Worm (Caenorhabditis elegans) whole organism, L1 larva: ENCODE data around the gene ost-1.

Source experiments
- C04F5.9 ChIP-seq: sonication (generic microtip); optimal IDR thresholded peaks from 2 replicates; lab custom pipeline; 2016; ENCODE audit warnings: missing genetic modification characterization, missing compliant biosample characterization
- C16A3.4 ChIP-seq: fragments of 150-350 bp; optimal IDR thresholded peaks from 2 replicates; lab custom pipeline; 2014; ENCODE audit warnings: missing biosample characterization, missing genetic modification characterization
- C34B4.2 ChIP-seq: sonication (generic microtip); optimal IDR thresholded peaks from 2 replicates; lab custom pipeline; 2017; ENCODE audit warnings: mild to moderate bottlenecking, missing genetic modification characterization, missing compliant biosample characterization
- Y116A8C.19 ChIP-seq: sonication (generic microtip); optimal IDR thresholded peaks from 2 replicates; lab custom pipeline; 2016; ENCODE audit warnings: missing compliant biosample characterization, missing genetic modification characterization, borderline replicate concordance
- aha-1 ChIP-seq: fragments of 150-350 bp; optimal IDR thresholded peaks from 2 replicates; lab custom pipeline; 2014; ENCODE audit warnings: missing biosample characterization, missing genetic modification characterization
- alr-1 ChIP-seq: fragments of 200-800 bp; sonication (Bioruptor generic); optimal IDR thresholded peaks from 2 replicates; lab custom pipeline; 2018; ENCODE audit warnings: borderline replicate concordance, mild to moderate bottlenecking, missing genetic modification characterization, missing compliant biosample characterization
- aly-2 ChIP-seq: fragments of 150-350 bp; optimal IDR thresholded peaks from 2 replicates; lab custom pipeline; 2014; ENCODE audit warnings: missing biosample characterization, missing genetic modification characterization
- ama-1 ChIP-seq: fragments of 150-350 bp; optimal IDR thresholded peaks from 2 replicates; lab custom pipeline; 2014
- blmp-1 ChIP-seq: fragments of 150-350 bp; optimal IDR thresholded peaks from 2 replicates; lab custom pipeline; 2014; ENCODE audit warnings: missing biosample characterization, missing genetic modification characterization
- ceh-8 ChIP-seq: fragments of 200-800 bp; sonication (Bioruptor generic); optimal IDR thresholded peaks from 2 replicates; lab custom pipeline; 2018; ENCODE audit warnings: mild to moderate bottlenecking, missing genetic modification characterization, moderate library complexity, missing compliant biosample characterization
- ceh-82 ChIP-seq, 3 experiments: fragments of 150-350 bp in 1 of 3; sonication (generic microtip) in 2 of 3; optimal IDR thresholded peaks; 2 replicates each; lab custom pipeline; 2014 to 2017; ENCODE audit warnings: missing biosample characterization in 3 of 3, missing genetic modification characterization in 3 of 3
- ceh-88 ChIP-seq: fragments of 200-800 bp; sonication (Bioruptor generic); IDR thresholded peaks from 2 replicates; pipeline ENCODE4 v1.3.6; 2022; ENCODE audit warnings: missing genetic modification characterization, missing compliant biosample characterization
- ceh-90 ChIP-seq: sonication (generic microtip); optimal IDR thresholded peaks from 2 replicates; lab custom pipeline; 2016; ENCODE audit warnings: missing genetic modification characterization, missing compliant biosample characterization
- ces-1 ChIP-seq: fragments of 150-350 bp; optimal IDR thresholded peaks from 2 replicates; lab custom pipeline; 2014; ENCODE audit warnings: missing biosample characterization, missing genetic modification reagents, missing genetic modification characterization
- dpl-1 ChIP-seq, 3 experiments: fragments of 150-350 bp in 2 of 3; sonication (generic microtip) in 1 of 3; optimal IDR thresholded peaks; 2 replicates each; lab custom pipeline; 2014 to 2017; ENCODE audit warnings: missing biosample characterization in 3 of 3, missing genetic modification characterization in 3 of 3, missing genetic modification reagents in 3 of 3
- dsc-1 ChIP-seq: sonication (generic microtip); optimal IDR thresholded peaks from 2 replicates; lab custom pipeline; 2016; ENCODE audit warnings: mild to moderate bottlenecking, missing genetic modification characterization, missing compliant biosample characterization
- efl-1 ChIP-seq, 4 experiments: fragments of 150-350 bp; optimal IDR thresholded peaks in 3 of 4; peaks in 1 of 4; 1 replicate in 1 of 4; 2 replicates in 3 of 4; lab custom pipeline; 2014; ENCODE audit warnings: missing biosample characterization in 2 of 4, missing genetic modification characterization in 2 of 4, missing genetic modification reagents in 2 of 4
- efl-3 ChIP-seq: fragments of 200-800 bp; sonication (Bioruptor generic); optimal IDR thresholded peaks from 2 replicates; lab custom pipeline; 2018; ENCODE audit warnings: mild to moderate bottlenecking, missing genetic modification characterization, missing compliant biosample characterization
- egl-13 ChIP-seq: sonication (generic microtip); optimal IDR thresholded peaks from 2 replicates; lab custom pipeline; 2016; ENCODE audit warnings: missing genotype, missing genetic modification reagents, missing genetic modification characterization, missing compliant biosample characterization
- elt-2 ChIP-seq: sonication (generic microtip); optimal IDR thresholded peaks from 2 replicates; lab custom pipeline; 2016; ENCODE audit warnings: missing genetic modification characterization, mild to moderate bottlenecking, inconsistent platforms, missing compliant biosample characterization, missing genetic modification reagents
- ets-5 ChIP-seq: fragments of 200-800 bp; sonication (Bioruptor generic); IDR thresholded peaks from 2 replicates; pipeline ENCODE4 v1.3.6; 2022; ENCODE audit warnings: missing genetic modification characterization, missing compliant biosample characterization
- fkh-4 ChIP-seq: sonication (generic microtip); optimal IDR thresholded peaks from 2 replicates; lab custom pipeline; 2016; ENCODE audit warnings: missing compliant biosample characterization, missing genetic modification characterization, borderline replicate concordance
- fkh-8 ChIP-seq: sonication (generic microtip); optimal IDR thresholded peaks from 2 replicates; lab custom pipeline; 2016; ENCODE audit warnings: mild to moderate bottlenecking, missing genetic modification characterization, missing compliant biosample characterization
- hlh-4 ChIP-seq: sonication (generic microtip); optimal IDR thresholded peaks from 2 replicates; lab custom pipeline; 2016; ENCODE audit warnings: mild to moderate bottlenecking, missing genetic modification characterization, missing compliant biosample characterization
- hpl-2 ChIP-seq: fragments of 150-350 bp; optimal IDR thresholded peaks from 2 replicates; lab custom pipeline; 2014; ENCODE audit warnings: missing biosample characterization, missing genetic modification reagents, missing genetic modification characterization
- irx-1 ChIP-seq: sonication (generic microtip); optimal IDR thresholded peaks from 2 replicates; lab custom pipeline; 2016; ENCODE audit warnings: missing genetic modification characterization, missing compliant biosample characterization
- isw-1 ChIP-seq: fragments of 200-800 bp; sonication (Bioruptor generic); IDR thresholded peaks from 2 replicates; pipeline ENCODE4 v1.3.6; 2022; ENCODE audit warnings: missing genetic modification characterization, missing compliant biosample characterization
- lin-13 ChIP-seq: fragments of 150-350 bp; optimal IDR thresholded peaks from 2 replicates; lab custom pipeline; 2014; ENCODE audit warnings: missing biosample characterization, missing genetic modification reagents, missing genetic modification characterization
- lin-14 ChIP-seq: fragments of 200-800 bp; sonication (Bioruptor generic); optimal IDR thresholded peaks from 2 replicates; lab custom pipeline; 2018; ENCODE audit warnings: mild to moderate bottlenecking, missing genetic modification characterization, moderate library complexity, missing compliant biosample characterization
- lir-3 ChIP-seq: sonication (generic microtip); optimal IDR thresholded peaks from 2 replicates; lab custom pipeline; 2016; ENCODE audit warnings: mild to moderate bottlenecking, missing genetic modification characterization, moderate library complexity, missing compliant biosample characterization; ENCODE audit not compliant: poor library complexity
- lsy-2 ChIP-seq, 2 experiments: fragments of 150-350 bp; optimal IDR thresholded peaks; 2 replicates each; lab custom pipeline; 2014; ENCODE audit warnings: missing biosample characterization in 2 of 2, missing genetic modification characterization in 2 of 2
- mab-9 ChIP-seq: fragments of 200-800 bp; sonication (Bioruptor generic); IDR thresholded peaks from 2 replicates; pipeline ENCODE4 v1.3.6; 2022; ENCODE audit warnings: missing genetic modification reagents, missing genetic modification characterization, missing compliant biosample characterization
- mdl-1 ChIP-seq, 2 experiments: fragments of 150-350 bp; optimal IDR thresholded peaks; 2 replicates each; lab custom pipeline; 2014 to 2017; ENCODE audit warnings: missing biosample characterization in 2 of 2, missing genetic modification characterization in 2 of 2, inconsistent platforms in 1 of 2
- mef-2 ChIP-seq: fragments of 150-350 bp; optimal IDR thresholded peaks from 2 replicates; lab custom pipeline; 2014; ENCODE audit warnings: missing biosample characterization, missing genetic modification characterization
- nhr-11 ChIP-seq: fragments of 150-350 bp; optimal IDR thresholded peaks from 2 replicates; lab custom pipeline; 2014; ENCODE audit warnings: missing biosample characterization, missing genetic modification characterization
- nhr-28 ChIP-seq: fragments of 150-350 bp; optimal IDR thresholded peaks from 2 replicates; lab custom pipeline; 2014; ENCODE audit warnings: missing biosample characterization, missing genetic modification characterization
- nhr-47 ChIP-seq: sonication (generic microtip); optimal IDR thresholded peaks from 2 replicates; lab custom pipeline; 2016; ENCODE audit warnings: mild to moderate bottlenecking, missing genetic modification characterization, moderate library complexity, missing compliant biosample characterization
- nhr-71 ChIP-seq: sonication (generic microtip); optimal IDR thresholded peaks from 2 replicates; lab custom pipeline; 2016; ENCODE audit warnings: mild to moderate bottlenecking, missing genetic modification characterization, moderate library complexity, missing compliant biosample characterization
- nhr-76 ChIP-seq: sonication (generic microtip); optimal IDR thresholded peaks from 2 replicates; lab custom pipeline; 2017; ENCODE audit warnings: missing biosample characterization, missing genetic modification characterization
- nhr-77 ChIP-seq: fragments of 150-350 bp; optimal IDR thresholded peaks from 2 replicates; lab custom pipeline; 2014; ENCODE audit warnings: missing biosample characterization, missing genetic modification characterization
- nhr-85 ChIP-seq: sonication (generic microtip); peaks from one replicate; lab custom pipeline; 2016; ENCODE audit warnings: missing genetic modification characterization, inconsistent platforms, missing compliant biosample characterization
- nhr-90 ChIP-seq: sonication (generic microtip); optimal IDR thresholded peaks from 2 replicates; lab custom pipeline; 2016; ENCODE audit warnings: mild to moderate bottlenecking, missing genetic modification characterization, missing compliant biosample characterization; ENCODE audit not compliant: poor library complexity
- pax-3 ChIP-seq: fragments of 200-800 bp; sonication (Bioruptor generic); optimal IDR thresholded peaks from 2 replicates; lab custom pipeline; 2018; ENCODE audit warnings: mild to moderate bottlenecking, missing genetic modification characterization, moderate library complexity, missing compliant biosample characterization
- pqm-1 ChIP-seq: sonication (generic microtip); optimal IDR thresholded peaks from 3 replicates; lab custom pipeline; 2017; ENCODE audit warnings: missing biosample characterization, missing genetic modification characterization
- snu-23 ChIP-seq: sonication (generic microtip); optimal IDR thresholded peaks from 2 replicates; lab custom pipeline; 2016; ENCODE audit warnings: missing genetic modification characterization, missing compliant biosample characterization
- sox-4 ChIP-seq: sonication (generic microtip); optimal IDR thresholded peaks from 2 replicates; lab custom pipeline; 2016; ENCODE audit warnings: missing genetic modification characterization, missing compliant biosample characterization
- swsn-7 ChIP-seq: sonication (generic microtip); optimal IDR thresholded peaks from 2 replicates; lab custom pipeline; 2016; ENCODE audit warnings: missing genetic modification characterization, missing compliant biosample characterization
- tbx-2 ChIP-seq: sonication (generic microtip); optimal IDR thresholded peaks from 2 replicates; lab custom pipeline; 2016; ENCODE audit warnings: missing genetic modification characterization, missing compliant biosample characterization
- tlp-1 ChIP-seq: fragments of 150-350 bp; optimal IDR thresholded peaks from 2 replicates; lab custom pipeline; 2014; ENCODE audit warnings: missing biosample characterization, missing genetic modification characterization
- unc-30 ChIP-seq: sonication (generic microtip); optimal IDR thresholded peaks from 2 replicates; lab custom pipeline; 2017; ENCODE audit warnings: missing biosample characterization, missing genetic modification characterization
- unc-86 ChIP-seq: sonication (generic microtip); optimal IDR thresholded peaks from 2 replicates; lab custom pipeline; 2016; ENCODE audit warnings: missing genetic modification characterization, missing compliant biosample characterization
- xbp-1 ChIP-seq: sonication (generic microtip); optimal IDR thresholded peaks from 2 replicates; lab custom pipeline; 2016; ENCODE audit warnings: missing genetic modification characterization, missing compliant biosample characterization
- ztf-4 ChIP-seq: fragments of 150-350 bp; optimal IDR thresholded peaks from 2 replicates; lab custom pipeline; 2014; ENCODE audit warnings: missing biosample characterization, missing genetic modification characterization

Gene ost-1

DNA sequence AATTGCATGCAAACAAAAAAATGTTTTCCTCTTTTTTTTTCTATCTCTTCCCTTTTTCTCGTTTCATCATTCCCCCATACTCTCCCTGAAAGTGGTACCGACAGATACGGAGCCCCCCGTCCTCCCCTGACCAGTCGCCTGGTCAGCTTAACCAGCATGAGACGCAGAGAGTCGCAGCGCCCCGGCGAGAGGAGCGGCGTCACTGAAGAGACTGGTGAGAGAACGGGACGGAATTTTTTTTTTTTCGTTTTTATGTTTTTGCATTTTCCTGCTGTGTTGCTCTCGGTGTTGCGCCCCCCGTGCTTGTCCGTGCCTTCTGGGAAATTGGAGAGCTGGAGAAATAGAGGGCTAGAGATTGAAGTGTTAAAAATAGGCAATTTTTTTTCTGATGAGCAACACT, 36.8 kb upstream of the ost-1 start (continued):
- TF ChIP-seq nhr-90 (tag; lab: Kevin White, UChicago) (no peak), unc-86 (peak; percentile 90), xbp-1 (tag; lab: Kevin White, UChicago) (peak; percentile 53), nhr-85 (tag; lab: Kevin White, UChicago) (peak; percentile 14), blmp-1 (tag; lab: Kevin White, UChicago) (peak; percentile 1), irx-1 (tag; lab: Kevin White, UChicago) (peak; percentile 59), elt-2 (tag; lab: Kevin White, UChicago) (peak; percentile 23), ets-5 (GFP tag; lab: Robert Waterston, UW) (no peak), nhr-76 (tag; lab: Kevin White, UChicago) (no peak), pax-3 (peak; percentile 61), ceh-82 (tag; optimal IDR thresholded peaks at IDR 0.05; lab: Kevin White, UChicago) (peak; percentile 52 to 83 (median 67)), lin-14 (GFP tag; lab: Kevin White, UChicago) (peak; percentile 97), mab-9 (no peak), fkh-4 (tag; lab: Kevin White, UChicago) (no peak), C16A3.4 (tag; lab: Kevin White, UChicago) (peak; percentile 34), aha-1 (tag; lab: Kevin White, UChicago) (no peak), lin-13 (GFP tag; lab: Kevin White, UChicago) (peak; percentile 53), alr-1 (tag; lab: Kevin White, UChicago) (no peak), C04F5.9 (peak; percentile 46), hpl-2 (GFP tag; lab: Kevin White, UChicago) (no peak), nhr-71 (peak; percentile 87), ceh-8 (no peak), mdl-1 (tag; optimal IDR thresholded peaks at IDR 0.05; lab: Kevin White, UChicago) (peak in 1 of 2 experiments; percentile 64), nhr-28 (tag; lab: Kevin White, UChicago) (no peak), lsy-2 (tag; optimal IDR thresholded peaks at IDR 0.05; lab: Kevin White, UChicago) (peak; percentile 73 to 83), nhr-47 (tag; lab: Kevin White, UChicago) (peak; percentile 85), C34B4.2 (tag; lab: Kevin White, UChicago) (no peak), ztf-4 (tag; lab: Kevin White, UChicago) (peak; percentile 85), tbx-2 (peak; percentile 71), nhr-11 (peak; percentile 70), swsn-7 (tag; lab: Kevin White, UChicago) (peak; percentile 88), dpl-1 (GFP tag; optimal IDR thresholded peaks at IDR 0.05; lab: Kevin White, UChicago) (peak in 2 of 3 experiments; percentile 8 to 37), unc-30 (tag; lab: Kevin White, UChicago) (peak; percentile 89), snu-23 (peak; percentile 71), lir-3 (tag; lab: Kevin White, UChicago) (peak; percentile 25), efl-3 (no peak), Y116A8C.19 (tag; lab: Kevin White, UChicago) (no peak), egl-13 (peak; percentile 68), hlh-4 (tag; lab: Kevin White, UChicago) (no peak), efl-1 (optimal IDR thresholded peaks at IDR 0.05; lab: Kevin White, UChicago) (peak; percentile 64 to 71), efl-1 (GFP tag; optimal IDR thresholded peaks at IDR 0.05 in 1 of 2; lab: Kevin White, UChicago) (peak; percentile 35 to 93), mef-2 (tag; lab: Kevin White, UChicago) (no peak), ceh-88 (no peak), tlp-1 (tag; lab: Kevin White, UChicago) (no peak), sox-4 (tag; lab: Kevin White, UChicago) (peak; percentile 43), aly-2 (tag; lab: Kevin White, UChicago) (peak; percentile 60), ceh-90 (tag; lab: Kevin White, UChicago) (no peak), nhr-77 (tag; lab: Kevin White, UChicago) (peak; percentile 77), isw-1 (peak; percentile 58), dsc-1 (tag; lab: Kevin White, UChicago) (peak; percentile 35), ces-1 (GFP tag; lab: Kevin White, UChicago) (no peak), pqm-1 (no peak), fkh-8 (peak; percentile 94), ama-1 (lab: Kevin White, UChicago) (no peak)
